Worm (Caenorhabditis elegans) whole organism, L2 larva: ENCODE measurements around the gene F42A9.11.

Experiments used
- C34F6.9 ChIP-seq: fragments of 150-350 bp; optimal IDR thresholded peaks from 2 replicates; lab custom pipeline; 2014; ENCODE audit warnings: missing biosample characterization, missing genetic modification characterization
- F13H6.1 ChIP-seq: sonication (generic microtip); optimal IDR thresholded peaks from 2 replicates; lab custom pipeline; 2016; ENCODE audit warnings: missing genetic modification characterization, missing compliant biosample characterization
- R02D3.7 ChIP-seq: fragments of 150-350 bp; optimal IDR thresholded peaks from 2 replicates; lab custom pipeline; 2014; ENCODE audit warnings: missing biosample characterization, missing genetic modification characterization
- ZK546.5 ChIP-seq: sonication (generic microtip); optimal IDR thresholded peaks from 2 replicates; lab custom pipeline; 2017; ENCODE audit warnings: missing biosample characterization, missing genetic modification characterization
- alr-1 ChIP-seq: fragments of 150-350 bp; optimal IDR thresholded peaks from 2 replicates; lab custom pipeline; 2014; ENCODE audit warnings: missing biosample characterization, missing genetic modification characterization
- aly-2 ChIP-seq: fragments of 150-350 bp; optimal IDR thresholded peaks from 2 replicates; lab custom pipeline; 2014; ENCODE audit warnings: missing biosample characterization, missing genetic modification characterization
- blmp-1 ChIP-seq: sonication (generic microtip); optimal IDR thresholded peaks from 2 replicates; lab custom pipeline; 2017; ENCODE audit warnings: missing genetic modification characterization, mild to moderate bottlenecking, missing compliant biosample characterization, antibody characterized with exemption, moderate library complexity; ENCODE audit not compliant: insufficient read depth
- ceh-16 ChIP-seq: fragments of 150-350 bp; optimal IDR thresholded peaks from 2 replicates; lab custom pipeline; 2014; ENCODE audit warnings: missing biosample characterization, missing genetic modification characterization
- ceh-82 ChIP-seq: fragments of 150-350 bp; optimal IDR thresholded peaks from 2 replicates; lab custom pipeline; 2014; ENCODE audit warnings: missing biosample characterization, missing genetic modification characterization
- dmd-4 ChIP-seq: sonication (generic microtip); optimal IDR thresholded peaks from 2 replicates; lab custom pipeline; 2017; ENCODE audit warnings: missing biosample characterization, missing genetic modification characterization
- egl-27 ChIP-seq: sonication (generic microtip); optimal IDR thresholded peaks from 3 replicates; lab custom pipeline; 2017; ENCODE audit warnings: missing biosample characterization, missing genetic modification reagents, missing genetic modification characterization
- elt-1 ChIP-seq: fragments of 150-350 bp; optimal IDR thresholded peaks from 2 replicates; lab custom pipeline; 2014; ENCODE audit warnings: missing biosample characterization, missing genetic modification characterization
- elt-3 ChIP-seq: sonication (generic microtip); optimal IDR thresholded peaks from 2 replicates; lab custom pipeline; 2017; ENCODE audit warnings: missing biosample characterization, missing genetic modification characterization
- fos-1 ChIP-seq: fragments of 150-350 bp; optimal IDR thresholded peaks from 2 replicates; lab custom pipeline; 2014; ENCODE audit warnings: missing biosample characterization, missing genetic modification characterization
- gmeb-1 ChIP-seq: fragments of 150-350 bp; optimal IDR thresholded peaks from 2 replicates; lab custom pipeline; 2014; ENCODE audit warnings: missing biosample characterization, missing genetic modification characterization
- lin-11 ChIP-seq: fragments of 150-350 bp; sonication (generic microtip); optimal IDR thresholded peaks from 2 replicates; lab custom pipeline; 2014; ENCODE audit warnings: missing biosample characterization, missing genetic modification characterization, inconsistent platforms, mixed read lengths
- mab-5 ChIP-seq: fragments of 150-350 bp; optimal IDR thresholded peaks from 2 replicates; lab custom pipeline; 2014; ENCODE audit warnings: missing biosample characterization, missing genetic modification characterization
- mdl-1 ChIP-seq, 2 experiments: fragments of 150-350 bp in 1 of 2; sonication (generic microtip) in 1 of 2; optimal IDR thresholded peaks; 2 replicates each; lab custom pipeline; 2017; ENCODE audit warnings: missing biosample characterization in 2 of 2, missing genetic modification characterization in 2 of 2
- nhr-10 ChIP-seq: sonication (generic microtip); optimal IDR thresholded peaks from 2 replicates; lab custom pipeline; 2017; ENCODE audit warnings: missing biosample characterization, missing genetic modification characterization
- nhr-11 ChIP-seq: fragments of 150-350 bp; optimal IDR thresholded peaks from 2 replicates; lab custom pipeline; 2014; ENCODE audit warnings: missing biosample characterization, missing genetic modification characterization
- nhr-12 ChIP-seq: fragments of 150-350 bp; optimal IDR thresholded peaks from 2 replicates; lab custom pipeline; 2014; ENCODE audit warnings: missing biosample characterization, missing genetic modification characterization
- nhr-129 ChIP-seq: fragments of 150-350 bp; optimal IDR thresholded peaks from 2 replicates; lab custom pipeline; 2014; ENCODE audit warnings: missing biosample characterization, missing genetic modification characterization
- nhr-21 ChIP-seq: fragments of 150-350 bp; optimal IDR thresholded peaks from 2 replicates; lab custom pipeline; 2014; ENCODE audit warnings: missing biosample characterization, missing genetic modification characterization
- nhr-25 ChIP-seq: fragments of 150-350 bp; sonication (generic microtip); optimal IDR thresholded peaks from 3 replicates; lab custom pipeline; 2014; ENCODE audit warnings: missing biosample characterization, missing genetic modification characterization
- nhr-6 ChIP-seq: fragments of 150-350 bp; optimal IDR thresholded peaks from 2 replicates; lab custom pipeline; 2014; ENCODE audit warnings: missing biosample characterization, missing genetic modification characterization
- nhr-77 ChIP-seq: fragments of 150-350 bp; optimal IDR thresholded peaks from 2 replicates; lab custom pipeline; 2014; ENCODE audit warnings: missing biosample characterization, missing genetic modification characterization
- sem-4 ChIP-seq: fragments of 150-350 bp; optimal IDR thresholded peaks from 2 replicates; lab custom pipeline; 2014; ENCODE audit warnings: missing biosample characterization, missing genetic modification reagents, missing genetic modification characterization
- skn-1 ChIP-seq: sonication (generic microtip); optimal IDR thresholded peaks from 2 replicates; lab custom pipeline; 2017; ENCODE audit warnings: missing biosample characterization, missing genetic modification characterization
- sma-3 ChIP-seq: sonication (generic microtip); optimal IDR thresholded peaks from 2 replicates; lab custom pipeline; 2016; ENCODE audit warnings: missing genetic modification reagents, missing genetic modification characterization, missing compliant biosample characterization
- sma-9 ChIP-seq, 2 experiments: fragments of 150-350 bp in 1 of 2; sonication (generic microtip) in 1 of 2; optimal IDR thresholded peaks; 2 replicates each; lab custom pipeline; 2014 to 2016; ENCODE audit warnings: missing genetic modification characterization in 2 of 2, mild to moderate bottlenecking in 1 of 2, missing biosample characterization in 1 of 2, missing compliant biosample characterization in 1 of 2, missing genetic modification reagents in 1 of 2, moderate library complexity in 1 of 2
- snpc-4 ChIP-seq: fragments of 150-350 bp; optimal IDR thresholded peaks from 2 replicates; lab custom pipeline; 2014; ENCODE audit warnings: missing biosample characterization, missing genetic modification characterization
- unc-55 ChIP-seq: fragments of 150-350 bp; sonication (generic microtip); optimal IDR thresholded peaks from 3 replicates; lab custom pipeline; 2014; ENCODE audit warnings: missing biosample characterization, missing genetic modification reagents, missing genetic modification characterization
- zag-1 ChIP-seq: fragments of 150-350 bp; optimal IDR thresholded peaks from 2 replicates; lab custom pipeline; 2014; ENCODE audit warnings: missing biosample characterization, missing genetic modification characterization
- ztf-1 ChIP-seq: fragments of 200-800 bp; sonication (Bioruptor generic); conservative IDR thresholded peaks from 2 replicates; pipeline ENCODE4 v1.3.6; 2022; ENCODE audit warnings: missing genetic modification characterization, missing compliant biosample characterization
- ztf-11 ChIP-seq: sonication (generic microtip); optimal IDR thresholded peaks from 2 replicates; lab custom pipeline; 2017; ENCODE audit warnings: missing biosample characterization, missing genetic modification characterization

Gene F42A9.11

DNA sequence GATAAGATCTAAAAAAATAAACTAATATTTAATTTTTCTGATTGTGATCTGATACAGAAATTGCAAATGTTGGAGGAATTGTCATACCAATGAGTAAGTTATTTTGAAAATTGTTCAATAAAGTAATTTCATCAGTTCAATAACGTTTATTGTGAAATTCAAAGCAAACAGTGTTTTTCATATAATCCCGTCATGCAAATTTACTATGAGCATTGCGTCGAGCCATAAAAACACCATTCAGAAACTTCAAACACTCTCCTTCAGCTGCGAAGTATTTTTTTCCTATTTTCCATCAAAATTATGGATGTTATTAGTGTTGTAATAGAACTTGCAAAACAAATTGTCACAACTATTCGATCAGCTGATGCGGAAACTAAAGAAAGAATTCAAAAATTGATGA lies 24.4 kb downstream of the F42A9.11 start, which contains the start of gene C49C8.8:
Gene C49C8.8, plus strand, starts transcription at position 301 of the 400 bp plus-strand sequence.
- no peak for TF ChIP-seq unc-55 (GFP tag; lab: Kevin White, UChicago)
- TF ChIP-seq mdl-1 (tag; optimal IDR thresholded peaks at IDR 0.05; lab: Kevin White, UChicago), result no peak
- no peak for TF ChIP-seq sem-4
- TF ChIP-seq elt-1 (tag; lab: Kevin White, UChicago), result no peak
- no peak for TF ChIP-seq elt-3 (tag; lab: Kevin White, UChicago)
- no peak for TF ChIP-seq alr-1 (tag; lab: Kevin White, UChicago)
- TF ChIP-seq sma-3, result no peak
- TF ChIP-seq lin-11 (tag; lab: Kevin White, UChicago), result no peak
- TF ChIP-seq nhr-129 (tag; lab: Kevin White, UChicago), result no peak
- TF ChIP-seq nhr-12 (tag; lab: Kevin White, UChicago), result no peak
- no peak for TF ChIP-seq nhr-11 (tag; lab: Kevin White, UChicago)
- no peak for TF ChIP-seq snpc-4 (tag; lab: Kevin White, UChicago)
- TF ChIP-seq aly-2 (tag; lab: Kevin White, UChicago), result no peak

DNA sequence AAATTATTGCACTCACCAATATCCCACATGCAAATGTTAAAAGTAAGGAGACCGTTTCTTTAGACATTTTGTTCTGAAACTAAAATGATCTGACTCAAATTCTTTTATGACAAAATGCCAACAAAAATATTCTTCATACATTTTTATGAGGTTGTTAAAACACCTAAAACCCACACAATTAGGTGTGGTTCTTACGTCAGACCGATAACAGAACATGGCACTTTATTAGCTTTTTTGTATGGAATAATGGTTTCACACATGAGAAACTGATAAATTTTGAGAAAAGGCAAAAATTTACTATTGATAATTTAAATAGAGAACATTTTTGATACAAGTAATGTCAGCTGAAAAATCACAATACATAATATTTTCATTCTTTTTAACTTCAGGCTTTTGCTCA lies 26.2 kb downstream of the F42A9.11 start, which contains the start of gene C49C8.5:
Gene C49C8.5, minus strand, starts transcription at position 73 of the 400 bp plus-strand sequence.
- TF ChIP-seq fos-1 (peak; percentile 42), nhr-77 (tag; lab: Kevin White, UChicago) (no peak), ztf-1 (GFP tag; lab: Robert Waterston, UW) (no peak), dmd-4 (tag; lab: Kevin White, UChicago) (no peak), mdl-1 (tag; optimal IDR thresholded peaks at IDR 0.05; lab: Kevin White, UChicago) (no peak)

DNA sequence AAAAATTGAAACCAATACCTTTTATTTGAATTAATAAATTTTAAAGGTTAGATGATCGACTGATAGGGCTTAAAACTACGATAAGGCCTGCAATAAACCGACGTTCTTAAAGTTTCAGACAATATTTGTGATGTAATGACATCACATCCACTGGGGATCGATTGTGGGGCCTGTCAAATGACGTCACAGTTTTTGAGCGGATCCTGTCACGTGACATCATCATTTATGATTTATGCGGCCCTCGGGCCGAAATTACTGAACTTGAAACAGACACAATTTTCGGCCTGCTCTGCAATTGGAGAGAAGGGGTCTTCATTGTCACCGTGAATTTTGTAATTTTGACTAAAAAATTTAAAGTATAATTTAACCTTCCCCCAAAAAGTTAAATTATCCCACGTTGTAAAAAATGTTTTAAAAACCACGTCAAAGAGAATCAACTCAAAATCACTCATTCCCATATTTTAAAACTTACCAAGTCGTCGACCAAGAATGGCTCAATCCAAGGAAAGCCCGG lies 26.7 kb downstream of the F42A9.11 start, which contains the start of gene C49C8.1:
Gene C49C8.1, plus strand, starts transcription at position 464 of the 514 bp plus-strand sequence.
- no peak for TF ChIP-seq nhr-6 (tag; lab: Kevin White, UChicago)
- TF ChIP-seq zag-1, result no peak
- no peak for TF ChIP-seq mab-5 (tag; lab: Kevin White, UChicago)
- TF ChIP-seq lin-11 (tag; lab: Kevin White, UChicago), result no peak
- no peak for TF ChIP-seq sma-9 (GFP tag; optimal IDR thresholded peaks at IDR 0.05; lab: Kevin White, UChicago)
- no peak for TF ChIP-seq sma-9 (tag; optimal IDR thresholded peaks at IDR 0.05; lab: Kevin White, UChicago)
- no peak for TF ChIP-seq ceh-16 (tag; lab: Kevin White, UChicago)
- no peak for TF ChIP-seq nhr-21 (tag; lab: Kevin White, UChicago)
- no peak for TF ChIP-seq ceh-82 (tag; lab: Kevin White, UChicago)
- TF ChIP-seq ztf-11 (tag; lab: Kevin White, UChicago), result no peak
- TF ChIP-seq nhr-25 (tag; lab: Kevin White, UChicago), result no peak
- no peak for TF ChIP-seq elt-3 (tag; lab: Kevin White, UChicago)
- no peak for TF ChIP-seq blmp-1 (tag; lab: Kevin White, UChicago)
- no peak for TF ChIP-seq nhr-10 (tag; lab: Kevin White, UChicago)
- TF ChIP-seq fos-1, result no peak
- no peak for TF ChIP-seq alr-1 (tag; lab: Kevin White, UChicago)
- TF ChIP-seq skn-1 (tag; lab: Kevin White, UChicago), result no peak
- TF ChIP-seq, all 48 proteins: peak for 0

DNA sequence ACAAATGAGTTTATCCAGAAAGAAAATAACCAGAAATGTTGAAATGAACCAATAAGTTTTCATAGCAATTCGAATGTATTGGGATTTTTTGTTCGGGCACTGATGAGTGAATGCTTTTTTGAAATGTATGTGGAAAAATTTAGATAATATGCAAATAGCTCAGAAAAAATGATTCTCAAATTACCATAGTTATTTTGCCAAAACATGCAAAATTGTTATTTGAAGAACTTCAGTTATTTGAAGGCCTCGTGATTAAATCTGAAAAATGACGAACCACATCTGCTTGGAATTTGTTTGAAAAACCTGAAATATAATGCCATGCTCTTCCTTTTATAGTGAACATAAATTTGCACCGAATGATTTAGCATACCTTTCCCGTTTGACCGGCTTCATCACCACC lies 30.7 kb downstream of the F42A9.11 start, which contains the start of gene C49C8.6:
Gene C49C8.6, minus strand, starts transcription at position 101 of the 400 bp plus-strand sequence.
- TF ChIP-seq C34F6.9 (tag; lab: Kevin White, UChicago) (no peak), ZK546.5 (no peak), sma-3 (no peak), R02D3.7 (tag; lab: Kevin White, UChicago) (no peak), elt-3 (tag; lab: Kevin White, UChicago) (no peak), lin-11 (tag; lab: Kevin White, UChicago) (no peak)

DNA sequence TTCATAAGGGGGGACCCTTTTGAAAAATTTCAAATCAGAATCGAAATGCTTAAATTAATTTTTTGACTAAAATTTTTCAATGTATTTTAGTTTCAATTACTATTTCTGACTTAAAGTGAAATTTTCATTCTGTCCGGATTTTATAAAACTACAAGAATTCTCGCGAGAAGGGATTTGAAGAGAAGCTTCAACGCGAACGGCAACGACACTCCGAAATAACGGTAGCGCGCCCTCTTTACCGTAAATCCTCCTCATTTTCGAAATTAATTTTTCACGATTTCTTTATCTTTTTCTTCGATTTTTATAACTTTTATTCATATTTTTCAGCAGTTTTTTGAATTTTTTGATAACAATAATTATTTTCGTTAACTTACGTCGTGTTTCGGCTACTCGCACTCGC lies 38.3 kb downstream of the F42A9.11 start:
- TF ChIP-seq nhr-11 (tag; lab: Kevin White, UChicago), result no peak
- TF ChIP-seq sma-9 (GFP tag; optimal IDR thresholded peaks at IDR 0.05; lab: Kevin White, UChicago), result no peak
- TF ChIP-seq sma-9 (tag; optimal IDR thresholded peaks at IDR 0.05; lab: Kevin White, UChicago), result no peak
- no peak for TF ChIP-seq elt-3 (tag; lab: Kevin White, UChicago)
- no peak for TF ChIP-seq egl-27 (tag; lab: Kevin White, UChicago)
- no peak for TF ChIP-seq F13H6.1 (tag; lab: Kevin White, UChicago)
- no peak for TF ChIP-seq ztf-1 (GFP tag; lab: Robert Waterston, UW)
- peak; percentile 21 for TF ChIP-seq R02D3.7 (tag; lab: Kevin White, UChicago)
- TF ChIP-seq unc-55 (GFP tag; lab: Kevin White, UChicago), result peak; percentile 15
- TF ChIP-seq alr-1 (tag; lab: Kevin White, UChicago), result no peak
- TF ChIP-seq C34F6.9 (tag; lab: Kevin White, UChicago), result peak; percentile 17
- TF ChIP-seq gmeb-1 (tag; lab: Kevin White, UChicago), result no peak
- no peak for TF ChIP-seq nhr-10 (tag; lab: Kevin White, UChicago)
